Worm (Caenorhabditis elegans): ENCODE measurements around the gene M01G5.1.

- TF ChIP-seq pes-1 (GFP tag; IDR thresholded peaks at IDR 0.05) = no peak
- no peak for TF ChIP-seq ceh-36 (tag; optimal IDR thresholded peaks at IDR 0.05)
- TF ChIP-seq ama-1 (optimal IDR thresholded peaks at IDR 0.05) = no peak
Measured at ce11 chrIII:1554347-1554746, 58.1 kb downstream of the M01G5.1 start, which contains the start of gene ddx-35.
